Fruit fly (Drosophila melanogaster): ENCODE results near the gene C3G.

The C3G gene

DNA sequence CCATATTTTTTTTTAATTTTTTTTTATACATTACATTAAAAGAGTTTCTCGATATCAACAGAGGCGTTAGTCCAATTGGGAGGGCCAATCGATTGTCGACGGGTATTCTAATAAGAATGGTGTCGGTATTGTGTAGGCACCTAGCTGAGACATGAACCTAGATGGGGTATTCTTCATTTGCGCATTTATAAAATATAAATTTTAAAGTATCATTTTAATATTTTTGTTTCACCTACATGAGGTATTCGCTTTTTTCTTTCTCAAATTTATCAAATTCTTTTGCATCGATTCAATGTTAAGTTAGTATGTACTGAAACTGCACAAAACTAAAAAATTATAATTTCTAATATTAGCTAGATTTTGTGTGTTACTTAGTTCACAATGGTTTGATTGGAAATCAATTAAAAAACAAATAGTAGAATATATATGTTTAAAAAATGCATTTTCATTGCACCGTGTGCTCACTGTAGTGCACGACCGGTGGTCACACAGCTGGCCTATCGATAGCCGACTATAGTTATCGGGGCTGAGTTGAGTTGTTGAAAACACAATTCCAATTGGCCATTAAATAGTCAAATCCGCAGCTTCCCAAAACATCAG, 40.5 kb upstream of the C3G start, which contains the start of the genes CG14435 and Tmf (continued):
- TF ChIP-seq eve (GFP tag; optimal IDR thresholded peaks at IDR 0.05) (no peak), dati (GFP tag; IDR thresholded peaks at IDR 0.05) (no peak), Sry-β (GFP tag; optimal IDR thresholded peaks at IDR 0.05) (peak; percentile 65), cad (GFP tag; optimal IDR thresholded peaks at IDR 0.05) (no peak), dan (GFP tag; IDR thresholded peaks at IDR 0.05) (peak; percentile 76), CG17912 (GFP tag; optimal IDR thresholded peaks at IDR 0.05) (peak; percentile 12), Max (GFP tag; optimal IDR thresholded peaks at IDR 0.05) (peak; percentile 77), CG12299 (tag; optimal IDR thresholded peaks at IDR 0.05) (peak; percentile 62), CG17359 (tag; optimal IDR thresholded peaks at IDR 0.05) (peak; percentile 95), CG12391 (tag; optimal IDR thresholded peaks at IDR 0.05) (peak; percentile 92), onecut (GFP tag; IDR thresholded peaks at IDR 0.05) (peak; percentile 68), CG1233 (GFP tag; optimal IDR thresholded peaks at IDR 0.05) (peak; percentile 82), tll (GFP tag; optimal IDR thresholded peaks at IDR 0.05) (no peak), Fer3 (tag; optimal IDR thresholded peaks at IDR 0.05) (peak; percentile 80), Oli (tag; optimal IDR thresholded peaks at IDR 0.05) (peak; percentile 83), Vsx1 (GFP tag; optimal IDR thresholded peaks at IDR 0.05) (peak; percentile 47), fru (optimal IDR thresholded peaks at IDR 0.05) (no peak), Bgb (GFP tag; IDR thresholded peaks at IDR 0.05; ENCODE audit: partially characterized antibody) (peak; percentile 21; the same call in 1 of the 2 replicates), CG6813 (GFP tag; optimal IDR thresholded peaks at IDR 0.05) (no peak), CG6765 (GFP tag; optimal IDR thresholded peaks at IDR 0.05) (peak; percentile 63), CrebB (tag; optimal IDR thresholded peaks at IDR 0.05) (no peak), CG10565 (GFP tag; optimal IDR thresholded peaks at IDR 0.05) (no peak), Ssrp (tag; optimal IDR thresholded peaks at IDR 0.05) (peak; percentile 82), Chrac-16 (GFP tag; optimal IDR thresholded peaks at IDR 0.05) (peak; percentile 83), Atf3 (GFP tag; optimal IDR thresholded peaks at IDR 0.05) (peak; percentile 15), Ravus (GFP tag; IDR thresholded peaks at IDR 0.05) (peak; percentile 45), CG4424 (GFP tag; optimal IDR thresholded peaks at IDR 0.05) (peak; percentile 81), CG31365 (tag; optimal IDR thresholded peaks at IDR 0.05) (no peak), CG10959 (GFP tag; IDR thresholded peaks at IDR 0.05) (peak; percentile 73), CG2678 (tag; optimal IDR thresholded peaks at IDR 0.05) (peak; percentile 90), Drgx (GFP tag; IDR thresholded peaks at IDR 0.05) (peak; percentile 49), TFAM (GFP tag; optimal IDR thresholded peaks at IDR 0.05) (no peak), GATAe (GFP tag; conservative IDR thresholded peaks at IDR 0.05) (peak; percentile 38; the same call in 1 of the 2 replicates), CkIIα-i1 (GFP tag; IDR thresholded peaks at IDR 0.05) (no peak), Dek (tag; optimal IDR thresholded peaks at IDR 0.05) (peak; percentile 79), cato (GFP tag; optimal IDR thresholded peaks at IDR 0.05; ENCODE audit: borderline replicate concordance) (peak; percentile 68), Blimp-1 (GFP tag; optimal IDR thresholded peaks at IDR 0.05) (peak; percentile 12), gsb (GFP tag; IDR thresholded peaks at IDR 0.05) (peak; percentile 64), Tbp (GFP tag; optimal IDR thresholded peaks at IDR 0.05) (no peak), CG6791 (GFP tag; IDR thresholded peaks at IDR 0.05; ENCODE audit: partially characterized antibody) (peak; percentile 51; the same call in 2 of the 3 replicates), wek (GFP tag; optimal IDR thresholded peaks at IDR 0.05) (peak; percentile 92), CG2120 (GFP tag; optimal IDR thresholded peaks at IDR 0.05) (peak; percentile 87), CG4360 (GFP tag; IDR thresholded peaks at IDR 0.05) (0 out of 2 replicates have a peak, but pooled peaks have one; percentile 19), Gsc (GFP tag; IDR thresholded peaks at IDR 0.05) (peak; percentile 71), pum (GFP tag; optimal IDR thresholded peaks at IDR 0.05) (peak; percentile 55), CG13424 (tag; optimal IDR thresholded peaks at IDR 0.05) (peak; percentile 90), CG15269 (tag; optimal IDR thresholded peaks at IDR 0.05) (peak; percentile 86), CG9797 (GFP tag; optimal IDR thresholded peaks at IDR 0.05) (peak; percentile 39), ken (GFP tag; IDR thresholded peaks at IDR 0.05) (peak; percentile 85)

All from whole organism, embryonic.